Worm (Caenorhabditis elegans) whole organism, L1 larva: Measurements from ENCODE around the gene D2063.1.
A peak's percentile ranks its signal among the peaks of the same experiment; 100 is the strongest.

ENCODE experiments used
- C16A3.4 ChIP-seq: fragments of 150-350 bp; optimal IDR thresholded peaks from 2 replicates; lab custom pipeline; 2014; ENCODE audit warnings: missing biosample characterization, missing genetic modification characterization
- F16B12.6 ChIP-seq: fragments of 150-350 bp; optimal IDR thresholded peaks from 2 replicates; lab custom pipeline; 2014; ENCODE audit warnings: missing biosample characterization, missing genetic modification characterization
- alr-1 ChIP-seq: fragments of 200-800 bp; sonication (Bioruptor generic); optimal IDR thresholded peaks from 2 replicates; lab custom pipeline; 2018; ENCODE audit warnings: borderline replicate concordance, mild to moderate bottlenecking, missing genetic modification characterization, missing compliant biosample characterization
- aly-2 ChIP-seq: fragments of 150-350 bp; optimal IDR thresholded peaks from 2 replicates; lab custom pipeline; 2014; ENCODE audit warnings: missing biosample characterization, missing genetic modification characterization
- ama-1 ChIP-seq: fragments of 150-350 bp; optimal IDR thresholded peaks from 2 replicates; lab custom pipeline; 2014
- ceh-8 ChIP-seq: fragments of 200-800 bp; sonication (Bioruptor generic); optimal IDR thresholded peaks from 2 replicates; lab custom pipeline; 2018; ENCODE audit warnings: mild to moderate bottlenecking, missing genetic modification characterization, moderate library complexity, missing compliant biosample characterization
- ceh-82 ChIP-seq, 3 experiments: fragments of 150-350 bp in 1 of 3; sonication (generic microtip) in 2 of 3; optimal IDR thresholded peaks; 2 replicates each; lab custom pipeline; 2014 to 2017; ENCODE audit warnings: missing biosample characterization in 3 of 3, missing genetic modification characterization in 3 of 3
- ceh-88 ChIP-seq: fragments of 200-800 bp; sonication (Bioruptor generic); IDR thresholded peaks from 2 replicates; pipeline ENCODE4 v1.3.6; 2022; ENCODE audit warnings: missing genetic modification characterization, missing compliant biosample characterization
- ceh-90 ChIP-seq: sonication (generic microtip); optimal IDR thresholded peaks from 2 replicates; lab custom pipeline; 2016; ENCODE audit warnings: missing genetic modification characterization, missing compliant biosample characterization
- dpl-1 ChIP-seq, 3 experiments: fragments of 150-350 bp in 2 of 3; sonication (generic microtip) in 1 of 3; optimal IDR thresholded peaks; 2 replicates each; lab custom pipeline; 2014 to 2017; ENCODE audit warnings: missing biosample characterization in 3 of 3, missing genetic modification characterization in 3 of 3, missing genetic modification reagents in 3 of 3
- efl-1 ChIP-seq, 4 experiments: fragments of 150-350 bp; optimal IDR thresholded peaks in 3 of 4; peaks in 1 of 4; 1 replicate in 1 of 4; 2 replicates in 3 of 4; lab custom pipeline; 2014; ENCODE audit warnings: missing biosample characterization in 2 of 4, missing genetic modification characterization in 2 of 4, missing genetic modification reagents in 2 of 4
- efl-3 ChIP-seq: fragments of 200-800 bp; sonication (Bioruptor generic); optimal IDR thresholded peaks from 2 replicates; lab custom pipeline; 2018; ENCODE audit warnings: mild to moderate bottlenecking, missing genetic modification characterization, missing compliant biosample characterization
- egl-27 ChIP-seq, 2 experiments: fragments of 150-350 bp in 1 of 2; sonication (generic microtip); optimal IDR thresholded peaks; 3 replicates each; lab custom pipeline; 2017 to 2018; ENCODE audit warnings: missing biosample characterization in 2 of 2, missing genetic modification characterization in 2 of 2, missing genetic modification reagents in 2 of 2
- fkh-8 ChIP-seq: sonication (generic microtip); optimal IDR thresholded peaks from 2 replicates; lab custom pipeline; 2016; ENCODE audit warnings: mild to moderate bottlenecking, missing genetic modification characterization, missing compliant biosample characterization
- grh-1 ChIP-seq: fragments of 200-800 bp; sonication (Bioruptor generic); IDR thresholded peaks from 2 replicates; pipeline ENCODE4 v1.3.6; 2022; ENCODE audit warnings: missing genetic modification reagents, missing genetic modification characterization, missing compliant biosample characterization
- irx-1 ChIP-seq: sonication (generic microtip); optimal IDR thresholded peaks from 2 replicates; lab custom pipeline; 2016; ENCODE audit warnings: missing genetic modification characterization, missing compliant biosample characterization
- lin-13 ChIP-seq: fragments of 150-350 bp; optimal IDR thresholded peaks from 2 replicates; lab custom pipeline; 2014; ENCODE audit warnings: missing biosample characterization, missing genetic modification reagents, missing genetic modification characterization
- lin-14 ChIP-seq: fragments of 200-800 bp; sonication (Bioruptor generic); optimal IDR thresholded peaks from 2 replicates; lab custom pipeline; 2018; ENCODE audit warnings: mild to moderate bottlenecking, missing genetic modification characterization, moderate library complexity, missing compliant biosample characterization
- lin-15B ChIP-seq: fragments of 150-350 bp; sonication (generic microtip); optimal IDR thresholded peaks from 3 replicates; lab custom pipeline; 2014; ENCODE audit warnings: missing biosample characterization, missing genetic modification characterization
- lin-35 ChIP-seq, 2 experiments: fragments of 150-350 bp; optimal IDR thresholded peaks; 2 replicates each; lab custom pipeline; 2014; ENCODE audit warnings: missing biosample characterization in 2 of 2, missing genetic modification characterization in 2 of 2, missing genetic modification reagents in 2 of 2
- lir-3 ChIP-seq: sonication (generic microtip); optimal IDR thresholded peaks from 2 replicates; lab custom pipeline; 2016; ENCODE audit warnings: mild to moderate bottlenecking, missing genetic modification characterization, moderate library complexity, missing compliant biosample characterization; ENCODE audit not compliant: poor library complexity
- lsy-2 ChIP-seq, 2 experiments: fragments of 150-350 bp; optimal IDR thresholded peaks; 2 replicates each; lab custom pipeline; 2014; ENCODE audit warnings: missing biosample characterization in 2 of 2, missing genetic modification characterization in 2 of 2
- mab-9 ChIP-seq: fragments of 200-800 bp; sonication (Bioruptor generic); IDR thresholded peaks from 2 replicates; pipeline ENCODE4 v1.3.6; 2022; ENCODE audit warnings: missing genetic modification reagents, missing genetic modification characterization, missing compliant biosample characterization
- mdl-1 ChIP-seq, 2 experiments: fragments of 150-350 bp; optimal IDR thresholded peaks; 2 replicates each; lab custom pipeline; 2014 to 2017; ENCODE audit warnings: missing biosample characterization in 2 of 2, missing genetic modification characterization in 2 of 2, inconsistent platforms in 1 of 2
- mep-1 ChIP-seq: fragments of 150-350 bp; optimal IDR thresholded peaks from 2 replicates; lab custom pipeline; 2014; ENCODE audit warnings: missing biosample characterization, missing genetic modification characterization
- nhr-19 ChIP-seq: fragments of 200-800 bp; sonication (Bioruptor generic); conservative IDR thresholded peaks from 2 replicates; pipeline ENCODE4 v1.3.6; 2022; ENCODE audit warnings: missing genetic modification characterization, missing compliant biosample characterization
- nhr-237 ChIP-seq: fragments of 150-350 bp; optimal IDR thresholded peaks from 2 replicates; lab custom pipeline; 2014; ENCODE audit warnings: missing biosample characterization, missing genetic modification characterization
- nhr-28 ChIP-seq: fragments of 150-350 bp; optimal IDR thresholded peaks from 2 replicates; lab custom pipeline; 2014; ENCODE audit warnings: missing biosample characterization, missing genetic modification characterization
- nhr-47 ChIP-seq: sonication (generic microtip); optimal IDR thresholded peaks from 2 replicates; lab custom pipeline; 2016; ENCODE audit warnings: mild to moderate bottlenecking, missing genetic modification characterization, moderate library complexity, missing compliant biosample characterization
- nhr-71 ChIP-seq: sonication (generic microtip); optimal IDR thresholded peaks from 2 replicates; lab custom pipeline; 2016; ENCODE audit warnings: mild to moderate bottlenecking, missing genetic modification characterization, moderate library complexity, missing compliant biosample characterization
- pax-3 ChIP-seq: fragments of 200-800 bp; sonication (Bioruptor generic); optimal IDR thresholded peaks from 2 replicates; lab custom pipeline; 2018; ENCODE audit warnings: mild to moderate bottlenecking, missing genetic modification characterization, moderate library complexity, missing compliant biosample characterization
- pqm-1 ChIP-seq: sonication (generic microtip); optimal IDR thresholded peaks from 3 replicates; lab custom pipeline; 2017; ENCODE audit warnings: missing biosample characterization, missing genetic modification characterization
- rnt-1 ChIP-seq: sonication (generic microtip); optimal IDR thresholded peaks from 2 replicates; lab custom pipeline; 2016; ENCODE audit warnings: mild to moderate bottlenecking, missing genetic modification characterization, moderate library complexity, missing compliant biosample characterization
- skn-1 ChIP-seq: fragments of 150-350 bp; optimal IDR thresholded peaks from 2 replicates; lab custom pipeline; 2014; ENCODE audit warnings: missing biosample characterization, missing genetic modification characterization
- snu-23 ChIP-seq: sonication (generic microtip); optimal IDR thresholded peaks from 2 replicates; lab custom pipeline; 2016; ENCODE audit warnings: missing genetic modification characterization, missing compliant biosample characterization
- sptf-1 ChIP-seq: fragments of 150-350 bp; optimal IDR thresholded peaks from 2 replicates; lab custom pipeline; 2014; ENCODE audit warnings: missing biosample characterization, missing genetic modification characterization
- sup-37 ChIP-seq: fragments of 200-800 bp; sonication (Bioruptor generic); optimal IDR thresholded peaks from 2 replicates; lab custom pipeline; 2018; ENCODE audit warnings: mild to moderate bottlenecking, missing genetic modification characterization, missing compliant biosample characterization
- tbx-2 ChIP-seq: sonication (generic microtip); optimal IDR thresholded peaks from 2 replicates; lab custom pipeline; 2016; ENCODE audit warnings: missing genetic modification characterization, missing compliant biosample characterization
- tlp-1 ChIP-seq: fragments of 150-350 bp; optimal IDR thresholded peaks from 2 replicates; lab custom pipeline; 2014; ENCODE audit warnings: missing biosample characterization, missing genetic modification characterization
- unc-30 ChIP-seq: sonication (generic microtip); optimal IDR thresholded peaks from 2 replicates; lab custom pipeline; 2017; ENCODE audit warnings: missing biosample characterization, missing genetic modification characterization
- unc-62 ChIP-seq: fragments of 150-350 bp; optimal IDR thresholded peaks from 2 replicates; lab custom pipeline; 2014; ENCODE audit warnings: missing biosample characterization, missing genetic modification reagents, missing genetic modification characterization
- vab-15 ChIP-seq: sonication (generic microtip); optimal IDR thresholded peaks from 2 replicates; lab custom pipeline; 2017; ENCODE audit warnings: missing genotype, mild to moderate bottlenecking, missing genetic modification characterization, missing compliant biosample characterization
- xbp-1 ChIP-seq: sonication (generic microtip); optimal IDR thresholded peaks from 2 replicates; lab custom pipeline; 2016; ENCODE audit warnings: missing genetic modification characterization, missing compliant biosample characterization
- zip-4 ChIP-seq: fragments of 200-800 bp; sonication (Bioruptor generic); optimal IDR thresholded peaks from 2 replicates; lab custom pipeline; 2018; ENCODE audit warnings: mild to moderate bottlenecking, missing genetic modification characterization, moderate library complexity, missing compliant biosample characterization

The D2063.1 gene

ce11 chrV:4339479-4339878, 12.6 kb downstream of the D2063.1 start:
- TF ChIP-seq dpl-1 (GFP tag; optimal IDR thresholded peaks at IDR 0.05; lab: Kevin White, UChicago) (peak; percentile 35 to 80 (median 53)), ceh-90 (tag; lab: Kevin White, UChicago) (no peak), irx-1 (tag; lab: Kevin White, UChicago) (no peak), ceh-88 (no peak), egl-27 (tag; optimal IDR thresholded peaks at IDR 0.05; lab: Kevin White, UChicago) (no peak), nhr-71 (tag; lab: Kevin White, UChicago) (peak; percentile 3), sup-37 (GFP tag; lab: Kevin White, UChicago) (no peak), F16B12.6 (tag; lab: Kevin White, UChicago) (no peak), nhr-47 (peak; percentile 12), snu-23 (GFP tag; lab: Kevin White, UChicago) (no peak), nhr-237 (no peak), aly-2 (tag; lab: Kevin White, UChicago) (no peak), lin-13 (GFP tag; lab: Kevin White, UChicago) (no peak), zip-4 (GFP tag; lab: Kevin White, UChicago) (no peak), mab-9 (no peak), lin-35 (GFP tag; optimal IDR thresholded peaks at IDR 0.05; lab: Kevin White, UChicago) (peak; percentile 60 to 68), xbp-1 (tag; lab: Kevin White, UChicago) (peak; percentile 8), mdl-1 (tag; optimal IDR thresholded peaks at IDR 0.05; lab: Kevin White, UChicago) (no peak), lir-3 (tag; lab: Kevin White, UChicago) (no peak), tlp-1 (tag; lab: Kevin White, UChicago) (no peak), lsy-2 (tag; optimal IDR thresholded peaks at IDR 0.05; lab: Kevin White, UChicago) (peak in 1 of 2 experiments; percentile 2), pax-3 (tag; lab: Kevin White, UChicago) (no peak), pqm-1 (no peak), efl-1 (optimal IDR thresholded peaks at IDR 0.05; lab: Kevin White, UChicago) (peak; percentile 81 to 86), efl-1 (GFP tag; optimal IDR thresholded peaks at IDR 0.05 in 1 of 2; lab: Kevin White, UChicago) (peak; percentile 85 to 98), ama-1 (lab: Kevin White, UChicago) (no peak), ceh-8 (GFP tag; lab: Kevin White, UChicago) (no peak), lin-15B (no peak), lin-14 (GFP tag; lab: Kevin White, UChicago) (no peak), nhr-28 (no peak), C16A3.4 (tag; lab: Kevin White, UChicago) (no peak), skn-1 (no peak), fkh-8 (tag; lab: Kevin White, UChicago) (no peak), rnt-1 (tag; lab: Kevin White, UChicago) (no peak), unc-62 (GFP tag; lab: Kevin White, UChicago) (no peak), nhr-19 (GFP tag; lab: Robert Waterston, UW) (no peak), tbx-2 (tag; lab: Kevin White, UChicago) (no peak), efl-3 (GFP tag; lab: Kevin White, UChicago) (no peak)

DNA sequence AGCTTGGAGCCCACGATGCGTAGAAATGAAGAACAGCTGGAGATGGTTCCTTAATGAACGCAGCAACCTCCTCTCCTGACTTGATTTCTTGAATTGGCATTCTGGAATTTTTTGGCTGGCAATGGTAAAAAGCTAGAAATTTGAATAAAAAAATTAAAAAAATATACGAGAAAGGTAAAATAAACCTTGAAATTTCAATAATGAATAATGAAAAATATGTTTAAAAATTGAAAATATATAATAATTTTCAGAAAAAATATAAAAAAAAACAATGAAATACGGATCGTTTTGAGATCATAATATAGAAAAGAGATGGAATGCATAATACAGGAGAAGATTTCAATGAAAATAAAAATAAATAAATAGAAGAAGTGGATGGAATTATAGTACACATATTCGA, 14.3 kb downstream of the D2063.1 start, which contains the start of gene glrx-3:
Gene glrx-3 (minus strand): TSS at position 101 of the 400 bp plus-strand sequence.
- no peak for TF ChIP-seq F16B12.6 (tag; lab: Kevin White, UChicago)
- no peak for TF ChIP-seq alr-1 (tag; lab: Kevin White, UChicago)
- TF ChIP-seq ceh-90 (tag; lab: Kevin White, UChicago) = no peak
- no peak for TF ChIP-seq mep-1 (tag; lab: Kevin White, UChicago)
- no peak for TF ChIP-seq irx-1 (tag; lab: Kevin White, UChicago)
- TF ChIP-seq grh-1 (GFP tag; lab: Robert Waterston, UW) = no peak
- no peak for TF ChIP-seq sptf-1 (tag; lab: Kevin White, UChicago)
- no peak for TF ChIP-seq unc-30 (tag; lab: Kevin White, UChicago)
- no peak for TF ChIP-seq mdl-1 (tag; optimal IDR thresholded peaks at IDR 0.05; lab: Kevin White, UChicago)
- TF ChIP-seq vab-15 (tag; lab: Kevin White, UChicago) = no peak
- no peak for TF ChIP-seq lin-14 (GFP tag; lab: Kevin White, UChicago)
- TF ChIP-seq ceh-82 (tag; optimal IDR thresholded peaks at IDR 0.05; lab: Kevin White, UChicago) = no peak
- TF ChIP-seq nhr-71 (tag; lab: Kevin White, UChicago) = no peak
- no peak for TF ChIP-seq pax-3 (tag; lab: Kevin White, UChicago)
